Worm (Caenorhabditis elegans) whole organism, L2 larva: ENCODE data around the gene K09C6.2.

ENCODE experiments used
- C34F6.9 ChIP-seq: fragments of 150-350 bp; optimal IDR thresholded peaks from 2 replicates; lab custom pipeline; 2014; ENCODE audit warnings: missing biosample characterization, missing genetic modification characterization
- F13H6.1 ChIP-seq: sonication (generic microtip); optimal IDR thresholded peaks from 2 replicates; lab custom pipeline; 2016; ENCODE audit warnings: missing genetic modification characterization, missing compliant biosample characterization
- R02D3.7 ChIP-seq: fragments of 150-350 bp; optimal IDR thresholded peaks from 2 replicates; lab custom pipeline; 2014; ENCODE audit warnings: missing biosample characterization, missing genetic modification characterization
- Y55F3AM.14 ChIP-seq: fragments of 200-800 bp; sonication (Bioruptor generic); optimal IDR thresholded peaks from 2 replicates; lab custom pipeline; 2018; ENCODE audit warnings: mild to moderate bottlenecking, missing genetic modification characterization, missing compliant biosample characterization
- ZK546.5 ChIP-seq: sonication (generic microtip); optimal IDR thresholded peaks from 2 replicates; lab custom pipeline; 2017; ENCODE audit warnings: missing biosample characterization, missing genetic modification characterization
- alr-1 ChIP-seq: fragments of 150-350 bp; optimal IDR thresholded peaks from 2 replicates; lab custom pipeline; 2014; ENCODE audit warnings: missing biosample characterization, missing genetic modification characterization
- aly-2 ChIP-seq: fragments of 150-350 bp; optimal IDR thresholded peaks from 2 replicates; lab custom pipeline; 2014; ENCODE audit warnings: missing biosample characterization, missing genetic modification characterization
- ama-1 ChIP-seq: fragments of 150-350 bp; optimal IDR thresholded peaks from 2 replicates; lab custom pipeline; 2018; ENCODE audit warnings: inconsistent platforms
- ceh-16 ChIP-seq: fragments of 150-350 bp; optimal IDR thresholded peaks from 2 replicates; lab custom pipeline; 2014; ENCODE audit warnings: missing biosample characterization, missing genetic modification characterization
- dmd-4 ChIP-seq: sonication (generic microtip); optimal IDR thresholded peaks from 2 replicates; lab custom pipeline; 2017; ENCODE audit warnings: missing biosample characterization, missing genetic modification characterization
- elt-1 ChIP-seq: fragments of 150-350 bp; optimal IDR thresholded peaks from 2 replicates; lab custom pipeline; 2014; ENCODE audit warnings: missing biosample characterization, missing genetic modification characterization
- fos-1 ChIP-seq: fragments of 150-350 bp; optimal IDR thresholded peaks from 2 replicates; lab custom pipeline; 2014; ENCODE audit warnings: missing biosample characterization, missing genetic modification characterization
- gmeb-1 ChIP-seq: fragments of 150-350 bp; optimal IDR thresholded peaks from 2 replicates; lab custom pipeline; 2014; ENCODE audit warnings: missing biosample characterization, missing genetic modification characterization
- lin-11 ChIP-seq: fragments of 150-350 bp; sonication (generic microtip); optimal IDR thresholded peaks from 2 replicates; lab custom pipeline; 2014; ENCODE audit warnings: missing biosample characterization, missing genetic modification characterization, inconsistent platforms, mixed read lengths
- lin-13 ChIP-seq: fragments of 150-350 bp; optimal IDR thresholded peaks from 2 replicates; lab custom pipeline; 2014; ENCODE audit warnings: missing biosample characterization, missing genetic modification reagents, missing genetic modification characterization
- lin-39 ChIP-seq: fragments of 150-350 bp; optimal IDR thresholded peaks from 2 replicates; lab custom pipeline; 2014; ENCODE audit warnings: missing biosample characterization, missing genetic modification reagents, missing genetic modification characterization
- lsy-2 ChIP-seq, 2 experiments: fragments of 150-350 bp in 1 of 2; sonication (generic microtip) in 1 of 2; optimal IDR thresholded peaks; 2 replicates each; lab custom pipeline; 2014 to 2017; ENCODE audit warnings: missing biosample characterization in 2 of 2, missing genetic modification characterization in 2 of 2
- mab-5 ChIP-seq: fragments of 150-350 bp; optimal IDR thresholded peaks from 2 replicates; lab custom pipeline; 2014; ENCODE audit warnings: missing biosample characterization, missing genetic modification characterization
- mbf-1 ChIP-seq: sonication (generic microtip); optimal IDR thresholded peaks from 2 replicates; lab custom pipeline; 2017; ENCODE audit warnings: missing biosample characterization, missing genetic modification characterization
- nhr-11 ChIP-seq: fragments of 150-350 bp; optimal IDR thresholded peaks from 2 replicates; lab custom pipeline; 2014; ENCODE audit warnings: missing biosample characterization, missing genetic modification characterization
- nhr-12 ChIP-seq: fragments of 150-350 bp; optimal IDR thresholded peaks from 2 replicates; lab custom pipeline; 2014; ENCODE audit warnings: missing biosample characterization, missing genetic modification characterization
- nhr-129 ChIP-seq: fragments of 150-350 bp; optimal IDR thresholded peaks from 2 replicates; lab custom pipeline; 2014; ENCODE audit warnings: missing biosample characterization, missing genetic modification characterization
- nhr-21 ChIP-seq: fragments of 150-350 bp; optimal IDR thresholded peaks from 2 replicates; lab custom pipeline; 2014; ENCODE audit warnings: missing biosample characterization, missing genetic modification characterization
- nhr-23 ChIP-seq: fragments of 150-350 bp; optimal IDR thresholded peaks from 2 replicates; lab custom pipeline; 2014; ENCODE audit warnings: missing biosample characterization, missing genetic modification reagents, missing genetic modification characterization
- nhr-25 ChIP-seq: fragments of 150-350 bp; sonication (generic microtip); optimal IDR thresholded peaks from 3 replicates; lab custom pipeline; 2014; ENCODE audit warnings: missing biosample characterization, missing genetic modification characterization
- nhr-6 ChIP-seq: fragments of 150-350 bp; optimal IDR thresholded peaks from 2 replicates; lab custom pipeline; 2014; ENCODE audit warnings: missing biosample characterization, missing genetic modification characterization
- nhr-77 ChIP-seq: fragments of 150-350 bp; optimal IDR thresholded peaks from 2 replicates; lab custom pipeline; 2014; ENCODE audit warnings: missing biosample characterization, missing genetic modification characterization
- peb-1 ChIP-seq: fragments of 150-350 bp; optimal IDR thresholded peaks from 2 replicates; lab custom pipeline; 2014; ENCODE audit warnings: missing biosample characterization, missing genetic modification characterization
- sem-4 ChIP-seq: fragments of 150-350 bp; optimal IDR thresholded peaks from 2 replicates; lab custom pipeline; 2014; ENCODE audit warnings: missing biosample characterization, missing genetic modification reagents, missing genetic modification characterization
- skn-1 ChIP-seq: sonication (generic microtip); optimal IDR thresholded peaks from 2 replicates; lab custom pipeline; 2017; ENCODE audit warnings: missing biosample characterization, missing genetic modification characterization
- sma-9 ChIP-seq, 2 experiments: fragments of 150-350 bp in 1 of 2; sonication (generic microtip) in 1 of 2; optimal IDR thresholded peaks; 2 replicates each; lab custom pipeline; 2014 to 2016; ENCODE audit warnings: missing genetic modification characterization in 2 of 2, mild to moderate bottlenecking in 1 of 2, missing biosample characterization in 1 of 2, missing compliant biosample characterization in 1 of 2, missing genetic modification reagents in 1 of 2, moderate library complexity in 1 of 2
- unc-55 ChIP-seq: fragments of 150-350 bp; sonication (generic microtip); optimal IDR thresholded peaks from 3 replicates; lab custom pipeline; 2014; ENCODE audit warnings: missing biosample characterization, missing genetic modification reagents, missing genetic modification characterization
- unc-62 ChIP-seq: fragments of 150-350 bp; optimal IDR thresholded peaks from 2 replicates; lab custom pipeline; 2014; ENCODE audit warnings: missing biosample characterization, missing genetic modification reagents, missing genetic modification characterization
- ztf-11 ChIP-seq: sonication (generic microtip); optimal IDR thresholded peaks from 2 replicates; lab custom pipeline; 2017; ENCODE audit warnings: missing biosample characterization, missing genetic modification characterization
- ztf-4 ChIP-seq: fragments of 150-350 bp; optimal IDR thresholded peaks from 2 replicates; lab custom pipeline; 2014; ENCODE audit warnings: missing biosample characterization, missing genetic modification characterization

Gene K09C6.2

ce11 chrV:878567-878966, 21.9 kb downstream of the K09C6.2 start, which contains the start of gene T02B11.8:
T02B11.8 (minus strand) TSS chrV:878667.
- TF ChIP-seq lin-11 (tag; lab: Kevin White, UChicago) = no peak
- TF ChIP-seq aly-2 (tag; lab: Kevin White, UChicago) = no peak
- TF ChIP-seq Y55F3AM.14 (GFP tag; lab: Kevin White, UChicago) = no peak
- no peak for TF ChIP-seq lsy-2 (tag; optimal IDR thresholded peaks at IDR 0.05; lab: Kevin White, UChicago)
- no peak for TF ChIP-seq unc-62
- no peak for TF ChIP-seq ceh-16
- no peak for TF ChIP-seq F13H6.1 (tag; lab: Kevin White, UChicago)
- TF ChIP-seq nhr-23 = no peak
- no peak for TF ChIP-seq fos-1 (tag; lab: Kevin White, UChicago)

ce11 chrV:879171-879570, 22.5 kb downstream of the K09C6.2 start, which contains the start of gene srg-53:
srg-53 (plus strand) TSS chrV:879471.
- TF ChIP-seq ama-1 (lab: Kevin White, UChicago) (no peak), nhr-11 (no peak), Y55F3AM.14 (GFP tag; lab: Kevin White, UChicago) (no peak), mbf-1 (tag; lab: Kevin White, UChicago) (no peak), ZK546.5 (tag; lab: Kevin White, UChicago) (no peak), sem-4 (no peak), lin-13 (GFP tag; lab: Kevin White, UChicago) (no peak), nhr-12 (tag; lab: Kevin White, UChicago) (no peak), dmd-4 (tag; lab: Kevin White, UChicago) (no peak), gmeb-1 (tag; lab: Kevin White, UChicago) (no peak), ceh-16 (no peak), lin-39 (tag; lab: Kevin White, UChicago) (no peak), C34F6.9 (tag; lab: Kevin White, UChicago) (no peak), alr-1 (tag; lab: Kevin White, UChicago) (no peak), nhr-25 (no peak), lsy-2 (tag; optimal IDR thresholded peaks at IDR 0.05; lab: Kevin White, UChicago) (no peak), nhr-23 (no peak), ztf-11 (tag; lab: Kevin White, UChicago) (no peak), nhr-21 (tag; lab: Kevin White, UChicago) (no peak), elt-1 (tag; lab: Kevin White, UChicago) (no peak)
- TF ChIP-seq, all 48 proteins: peak for 0

- no peak for TF ChIP-seq unc-62
- TF ChIP-seq nhr-77 = no peak
- TF ChIP-seq unc-55 (GFP tag; lab: Kevin White, UChicago) = no peak
- TF ChIP-seq ztf-4 (tag; lab: Kevin White, UChicago) = no peak
- no peak for TF ChIP-seq aly-2 (tag; lab: Kevin White, UChicago)
- no peak for TF ChIP-seq lin-13 (GFP tag; lab: Kevin White, UChicago)
- TF ChIP-seq R02D3.7 = no peak
These were observed 27.7 kb downstream of the K09C6.2 start, which contains the start of gene srj-38 for ce11 chrV:884324-884723. srj-38 (minus strand) TSS chrV:884424.

- no peak for TF ChIP-seq lin-13 (GFP tag; lab: Kevin White, UChicago)
- TF ChIP-seq mab-5 = no peak
These were observed 32.6 kb downstream of the K09C6.2 start, which contains the start of gene T02B11.6 for ce11 chrV:889216-889615. T02B11.6 (minus strand) TSS chrV:889316.

- TF ChIP-seq R02D3.7 = no peak
- no peak for TF ChIP-seq ceh-16
- TF ChIP-seq mab-5 = no peak
- no peak for TF ChIP-seq ZK546.5 (tag; lab: Kevin White, UChicago)
- no peak for TF ChIP-seq gmeb-1 (tag; lab: Kevin White, UChicago)
- TF ChIP-seq F13H6.1 (tag; lab: Kevin White, UChicago) = no peak
- no peak for TF ChIP-seq nhr-6 (tag; lab: Kevin White, UChicago)
- TF ChIP-seq nhr-129 (tag; lab: Kevin White, UChicago) = no peak
- no peak for TF ChIP-seq lsy-2 (tag; optimal IDR thresholded peaks at IDR 0.05; lab: Kevin White, UChicago)
- TF ChIP-seq peb-1 = no peak
- no peak for TF ChIP-seq skn-1 (tag; lab: Kevin White, UChicago)
- TF ChIP-seq sma-9 (GFP tag; optimal IDR thresholded peaks at IDR 0.05; lab: Kevin White, UChicago) = no peak
- no peak for TF ChIP-seq sma-9 (tag; optimal IDR thresholded peaks at IDR 0.05; lab: Kevin White, UChicago)
- TF ChIP-seq lin-11 (tag; lab: Kevin White, UChicago) = no peak
- no peak for TF ChIP-seq lin-39 (tag; lab: Kevin White, UChicago)
- TF ChIP-seq unc-55 (GFP tag; lab: Kevin White, UChicago) = no peak
- no peak for TF ChIP-seq ztf-4 (tag; lab: Kevin White, UChicago)
- TF ChIP-seq, all 48 proteins: peak for 0
These were observed 33.8 kb downstream of the K09C6.2 start, which contains the start of gene srlf-21 for ce11 chrV:890423-890822. srlf-21 (minus strand) TSS chrV:890523.
